Fruit fly (Drosophila melanogaster) S2 (cell line): ENCODE results near the gene X11Lbeta.

Source experiments
- CG8478 ChIP-seq: fragments of >200 bp; optimal IDR thresholded peaks from 2 replicates; lab custom pipeline; 2018
- CTCF ChIP-seq, 2 experiments: fragments of >200 bp; optimal IDR thresholded peaks; 2 replicates each; lab custom pipeline; 2018

DNA sequence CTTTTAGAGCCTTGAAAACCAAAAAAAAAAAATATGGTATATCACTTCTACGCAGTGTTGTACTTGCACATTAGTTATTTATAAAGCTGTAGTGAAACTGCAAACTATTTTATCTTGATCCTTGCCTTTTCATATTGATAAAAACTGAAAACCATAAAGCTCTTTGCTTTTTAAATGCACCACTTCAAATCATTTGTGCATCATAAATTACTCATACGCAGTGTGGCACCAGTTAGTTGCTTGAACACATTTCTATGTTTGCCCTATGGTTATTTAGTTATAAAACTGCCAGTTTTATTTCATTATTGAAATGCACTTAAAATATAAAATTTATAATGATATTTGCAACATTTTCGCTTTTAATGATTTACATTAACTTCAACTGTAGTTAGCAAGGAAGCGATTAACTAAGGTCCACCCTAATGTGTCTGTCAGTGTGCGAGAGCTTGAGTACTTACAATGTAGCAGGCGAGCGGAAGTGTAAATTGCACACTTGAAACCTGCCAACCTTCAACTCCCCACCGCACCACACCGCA lies 128.6 kb downstream of the X11Lbeta start:
- TF ChIP-seq CG8478 (lab: Kevin White, UChicago) (no peak), CTCF (optimal IDR thresholded peaks at IDR 0.05; lab: Kevin White, UChicago) (no peak)
